Fruit fly (Drosophila melanogaster): ENCODE results near the gene alpha-Man-IIa.
A peak's percentile ranks its signal among the peaks of the same experiment; 100 is the strongest.

Gene alpha-Man-IIa

DNA sequence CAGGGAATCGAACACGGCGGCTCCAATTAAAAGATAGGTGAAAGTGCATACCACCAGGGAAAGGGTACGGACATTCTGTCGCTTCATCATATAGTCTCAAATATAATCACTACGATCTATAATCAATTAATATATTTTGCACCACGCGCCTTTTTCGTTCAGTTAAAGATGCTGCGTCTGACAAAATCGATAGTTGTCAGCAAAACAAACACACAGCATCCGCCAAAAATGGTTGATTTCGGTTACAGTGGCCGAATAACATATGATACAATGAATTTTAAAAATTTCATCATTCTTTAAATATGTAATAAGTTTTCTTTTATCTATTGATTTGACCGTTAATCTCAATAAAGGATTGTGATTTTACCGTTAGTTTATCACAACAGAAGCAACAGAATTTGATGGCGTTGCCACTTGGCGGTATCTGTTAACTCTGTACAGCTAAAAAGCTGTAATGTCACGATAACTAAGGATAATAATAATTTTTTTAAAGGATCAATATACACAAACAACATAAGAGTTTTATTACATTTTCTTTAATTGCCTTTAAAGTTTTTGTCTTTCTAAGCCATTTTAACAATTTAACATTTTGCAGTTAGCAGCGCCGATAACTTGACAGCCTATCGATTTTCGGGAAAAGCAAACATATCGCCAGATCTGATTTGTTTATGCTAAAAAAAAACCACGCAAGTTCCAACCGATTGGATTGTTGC is at the start of gene alpha-Man-IIa, which contains the start of gene Task7 (continued):
- no peak for TF ChIP-seq Pdp1 (GFP tag; optimal IDR thresholded peaks at IDR 0.05)
- peak; percentile 42; the same call in 1 of the 2 replicates for TF ChIP-seq bbx (GFP tag; IDR thresholded peaks at IDR 0.05; ENCODE audit: partially characterized antibody)
- no peak for TF ChIP-seq ara (GFP tag; IDR thresholded peaks at IDR 0.05)
- TF ChIP-seq sug (tag; optimal IDR thresholded peaks at IDR 0.05): no peak
- no peak for TF ChIP-seq ham (GFP tag; IDR thresholded peaks at IDR 0.05)
- no peak for TF ChIP-seq Usf (GFP tag; optimal IDR thresholded peaks at IDR 0.05)
- peak; percentile 46 for TF ChIP-seq CG5180 (GFP tag; optimal IDR thresholded peaks at IDR 0.05)
- no peak for TF ChIP-seq eve (GFP tag; optimal IDR thresholded peaks at IDR 0.05)
- no peak for TF ChIP-seq CG18764 (GFP tag; optimal IDR thresholded peaks at IDR 0.05)
- no peak for TF ChIP-seq CG34376 (GFP tag; optimal IDR thresholded peaks at IDR 0.05)
- no peak for TF ChIP-seq HLH3B (GFP tag; IDR thresholded peaks at IDR 0.05)
- TF ChIP-seq otp (GFP tag; IDR thresholded peaks at IDR 0.05): no peak
- no peak for TF ChIP-seq dati (GFP tag; IDR thresholded peaks at IDR 0.05)
- no peak for TF ChIP-seq corto (GFP tag; optimal IDR thresholded peaks at IDR 0.05)
- TF ChIP-seq MBD-R2 (GFP tag; IDR thresholded peaks at IDR 0.05): peak; percentile 65
- TF ChIP-seq CG10267 (tag; optimal IDR thresholded peaks at IDR 0.05): peak; percentile 42
- TF ChIP-seq CG7963 (GFP tag; IDR thresholded peaks at IDR 0.05; ENCODE audit: partially characterized antibody): no peak
- peak; percentile 74; the same call in 3 of the 4 replicates for TF ChIP-seq Dll (GFP tag; IDR thresholded peaks at IDR 0.05; ENCODE audit: partially characterized antibody)
- TF ChIP-seq Dref (GFP tag; IDR thresholded peaks at IDR 0.05): peak; percentile 66
- TF ChIP-seq CG14710 (tag; optimal IDR thresholded peaks at IDR 0.05): peak; percentile 35
- no peak for TF ChIP-seq CG1529 (GFP tag; optimal IDR thresholded peaks at IDR 0.05)
- no peak for TF ChIP-seq Bteb2 (GFP tag; optimal IDR thresholded peaks at IDR 0.05)
- TF ChIP-seq bcd (GFP tag; optimal IDR thresholded peaks at IDR 0.05): no peak
- no peak for TF ChIP-seq E2f1 (GFP tag; IDR thresholded peaks at IDR 0.05)
- TF ChIP-seq CG13424 (tag; optimal IDR thresholded peaks at IDR 0.05): no peak
- TF ChIP-seq Med (GFP tag): peak; percentile 50
- no peak for TF ChIP-seq tap (tag; optimal IDR thresholded peaks at IDR 0.05)
- no peak for TF ChIP-seq crol (GFP tag; IDR thresholded peaks at IDR 0.05)
- no peak for TF ChIP-seq Rfx (GFP tag; IDR thresholded peaks at IDR 0.05)
- TF ChIP-seq CG11560 (tag; IDR thresholded peaks at IDR 0.05): no peak
- no peak for TF ChIP-seq gt (GFP tag; IDR thresholded peaks at IDR 0.05)
- peak; percentile 42 for TF ChIP-seq nmo (GFP tag; optimal IDR thresholded peaks at IDR 0.05)
- no peak for TF ChIP-seq Dad (GFP tag; optimal IDR thresholded peaks at IDR 0.05)
- TF ChIP-seq hbn (GFP tag; IDR thresholded peaks at IDR 0.05; ENCODE audit: partially characterized antibody): no peak
- no peak for TF ChIP-seq CG16815 (GFP tag; optimal IDR thresholded peaks at IDR 0.05)
- TF ChIP-seq phol (tag; optimal IDR thresholded peaks at IDR 0.05): peak; percentile 36
- peak; percentile 66 for TF ChIP-seq CG2116 (GFP tag; optimal IDR thresholded peaks at IDR 0.05)
- no peak for TF ChIP-seq CG9817 (tag; optimal IDR thresholded peaks at IDR 0.05)
- no peak for TF ChIP-seq zen2 (GFP tag; IDR thresholded peaks at IDR 0.05; ENCODE audit: partially characterized antibody)
- TF ChIP-seq mirr (GFP tag; optimal IDR thresholded peaks at IDR 0.05): no peak
- peak; percentile 71 for TF ChIP-seq sqz (GFP tag; optimal IDR thresholded peaks at IDR 0.05)
- no peak for TF ChIP-seq org-1 (GFP tag; optimal IDR thresholded peaks at IDR 0.05)
- no peak for TF ChIP-seq nau (GFP tag; optimal IDR thresholded peaks at IDR 0.05)
- TF ChIP-seq TFAM (GFP tag; optimal IDR thresholded peaks at IDR 0.05): no peak
- TF ChIP-seq MTF-1 (GFP tag; optimal IDR thresholded peaks at IDR 0.05; ENCODE audit: borderline replicate concordance): no peak
- no peak for TF ChIP-seq shn (GFP tag; optimal IDR thresholded peaks at IDR 0.05)
- TF ChIP-seq Blimp-1 (GFP tag; optimal IDR thresholded peaks at IDR 0.05): no peak
- no peak for TF ChIP-seq CG8089 (GFP tag; optimal IDR thresholded peaks at IDR 0.05)
- TF ChIP-seq esg (GFP tag; conservative IDR thresholded peaks at IDR 0.05): no peak
